Worm (Caenorhabditis elegans): ENCODE measurements around the gene H17B01.2.

- TF ChIP-seq F37D6.2 (tag; optimal IDR thresholded peaks at IDR 0.05): no peak
- no peak for TF ChIP-seq spr-3 (GFP tag; optimal IDR thresholded peaks at IDR 0.05)
- TF ChIP-seq jun-1 (tag; optimal IDR thresholded peaks at IDR 0.05): no peak
- TF ChIP-seq aly-2 (tag; optimal IDR thresholded peaks at IDR 0.05): no peak
- TF ChIP-seq pha-4 (GFP tag; IDR thresholded peaks at IDR 0.05): no peak
- TF ChIP-seq pha-4 (tag; optimal IDR thresholded peaks at IDR 0.05): no peak
Observed at ce11 chrII:1490813-1491212, 20.4 kb downstream of the H17B01.2 start.

Measured in whole organism, L4 larva.